Worm (Caenorhabditis elegans) whole organism, midembryonic: ENCODE measurements around the gene sir-2.3.

ENCODE experiments used
- T22C8.4 ChIP-seq: fragments of 200-800 bp; sonication (Bioruptor generic); IDR thresholded peaks from 2 replicates; pipeline ENCODE4 v1.3.6; 2022; ENCODE audit warnings: missing genetic modification characterization, missing compliant biosample characterization
- cog-1 ChIP-seq: sonication (generic microtip); optimal IDR thresholded peaks from 2 replicates; lab custom pipeline; 2016; ENCODE audit warnings: missing genetic modification characterization, missing compliant biosample characterization
- flt-1 ChIP-seq: fragments of 200-800 bp; sonication (Bioruptor generic); IDR thresholded peaks from 2 replicates; pipeline ENCODE4 v1.3.6; 2022; ENCODE audit warnings: missing genetic modification characterization, missing compliant biosample characterization
- ref-1 ChIP-seq: fragments of 200-800 bp; sonication (Bioruptor generic); conservative IDR thresholded peaks from 2 replicates; pipeline ENCODE4 v1.3.6; 2022; ENCODE audit warnings: missing genetic modification reagents, missing genetic modification characterization, missing compliant biosample characterization
- tab-1 ChIP-seq: fragments of 200-800 bp; sonication (Bioruptor generic); IDR thresholded peaks from 2 replicates; pipeline ENCODE4 v1.3.6; 2022; ENCODE audit warnings: missing genetic modification characterization, missing compliant biosample characterization
- ztf-23 ChIP-seq: fragments of 200-800 bp; sonication (Bioruptor generic); IDR thresholded peaks from 2 replicates; pipeline ENCODE4 v1.3.6; 2022; ENCODE audit warnings: missing genetic modification reagents, missing genetic modification characterization, missing compliant biosample characterization

ce11 chrX:13284091-13284490, 47.4 kb upstream of the sir-2.3 start, which contains the start of gene cyp-14A4:
- TF ChIP-seq ztf-23 (GFP tag; lab: Robert Waterston, UW): no peak
- no peak for TF ChIP-seq ref-1
- no peak for TF ChIP-seq T22C8.4 (GFP tag; lab: Robert Waterston, UW)
- no peak for TF ChIP-seq cog-1
- TF ChIP-seq tab-1 (GFP tag; lab: Robert Waterston, UW): no peak
- no peak for TF ChIP-seq flt-1 (GFP tag; lab: Robert Waterston, UW)
